Fruit fly (Drosophila melanogaster) whole organism, embryonic: ENCODE measurements around the gene CG4210.
A peak's percentile ranks its signal among the peaks of the same experiment; 100 is the strongest.

Experiments
- Asciz ChIP-seq: fragments of 200-800 bp; sonication (Bioruptor generic); optimal IDR thresholded peaks from 2 replicates; lab custom pipeline; 2017; ENCODE audit warnings: missing biosample characterization, mild to moderate bottlenecking, missing genetic modification characterization, missing genetic modification reagents
- Bdp1 ChIP-seq: fragments of 200-800 bp; sonication (Bioruptor generic); optimal IDR thresholded peaks from 3 replicates; lab custom pipeline; 2016; ENCODE audit warnings: missing biosample characterization, missing genetic modification characterization
- CG10543 ChIP-seq: fragments of 200-800 bp; sonication (Bioruptor generic); optimal IDR thresholded peaks from 3 replicates; lab custom pipeline; 2017; ENCODE audit warnings: missing biosample characterization, mild to moderate bottlenecking, missing genetic modification characterization, moderate library complexity
- CG12071 ChIP-seq: fragments of 200-800 bp; sonication (Bioruptor generic); optimal IDR thresholded peaks from 3 replicates; lab custom pipeline; 2018; ENCODE audit warnings: missing biosample characterization, mild to moderate bottlenecking, missing genetic modification characterization
- CG12942 ChIP-seq: fragments of 200-800 bp; sonication (Bioruptor generic); optimal IDR thresholded peaks from 3 replicates; lab custom pipeline; 2016; ENCODE audit warnings: missing biosample characterization, missing genetic modification characterization
- CG13123 ChIP-seq: fragments of 200-800 bp; sonication (Bioruptor generic); optimal IDR thresholded peaks from 2 replicates; lab custom pipeline; 2016; ENCODE audit warnings: missing biosample characterization, missing genetic modification characterization
- CG14050 ChIP-seq: fragments of 200-800 bp; sonication (Bioruptor generic); IDR thresholded peaks from 3 replicates; pipeline ENCODE4 v1.3.6; 2022; ENCODE audit warnings: missing biosample characterization, missing genetic modification characterization
- CG14441 ChIP-seq: fragments of 200-800 bp; sonication (Bioruptor generic); IDR thresholded peaks from 2 replicates; pipeline ENCODE4 v1.3.6; 2022; ENCODE audit warnings: missing biosample characterization, missing genetic modification characterization
- CG15514 ChIP-seq: fragments of 200-800 bp; sonication (Bioruptor generic); optimal IDR thresholded peaks from 3 replicates; lab custom pipeline; 2017; ENCODE audit warnings: missing biosample characterization, missing genetic modification characterization, mild to moderate bottlenecking, moderate library complexity, missing genetic modification reagents
- CG17829 ChIP-seq: fragments of 200-800 bp; optimal IDR thresholded peaks from 2 replicates; lab custom pipeline; 2019; ENCODE audit warnings: missing biosample characterization, mild to moderate bottlenecking, missing genetic modification characterization, moderate library complexity
- CG2202 ChIP-seq: fragments of 200-800 bp; sonication (Bioruptor generic); optimal IDR thresholded peaks from 2 replicates; lab custom pipeline; 2018; ENCODE audit warnings: missing biosample characterization, mild to moderate bottlenecking, missing genetic modification characterization
- CG32772 ChIP-seq: fragments of 200-800 bp; sonication (Bioruptor generic); IDR thresholded peaks from 2 replicates; pipeline ENCODE4 v1.3.6; 2022; ENCODE audit warnings: missing biosample characterization, missing genetic modification characterization
- CG3726 ChIP-seq: fragments of 200-800 bp; sonication (Bioruptor generic); IDR thresholded peaks from 3 replicates; pipeline ENCODE4, ENCODE4 v1.3.6; 2022; ENCODE audit warnings: missing biosample characterization, missing genetic modification characterization
- CG3847 ChIP-seq: fragments of 200-800 bp; sonication (Bioruptor generic); IDR thresholded peaks from 2 replicates; pipeline ENCODE4 v1.3.6; 2022; ENCODE audit warnings: missing biosample characterization, missing genetic modification characterization
- CG4404 ChIP-seq: fragments of 200-800 bp; sonication (Bioruptor generic); IDR thresholded peaks from 2 replicates; pipeline ENCODE4 v1.3.6; 2022; ENCODE audit warnings: missing biosample characterization, missing genetic modification characterization
- CG5180 ChIP-seq: fragments of 200-800 bp; sonication (Bioruptor generic); optimal IDR thresholded peaks from 3 replicates; lab custom pipeline; 2017; ENCODE audit warnings: missing biosample characterization, missing genetic modification characterization, mild to moderate bottlenecking, moderate library complexity, missing genetic modification reagents
- CG7745 ChIP-seq: fragments of 200-800 bp; sonication (Bioruptor generic); optimal IDR thresholded peaks from 2 replicates; lab custom pipeline; 2018; ENCODE audit warnings: missing biosample characterization, mild to moderate bottlenecking, missing genetic modification characterization, moderate library complexity
- CG8089 ChIP-seq: fragments of 200-800 bp; sonication (Bioruptor generic); optimal IDR thresholded peaks from 3 replicates; lab custom pipeline; 2016; ENCODE audit warnings: missing biosample characterization, missing genetic modification characterization
- CG8359 ChIP-seq: fragments of 200-800 bp; sonication (Bioruptor generic); optimal IDR thresholded peaks from 2 replicates; lab custom pipeline; 2017; ENCODE audit warnings: missing biosample characterization, mild to moderate bottlenecking, missing genetic modification characterization, borderline replicate concordance
- CG9727 ChIP-seq: fragments of 200-800 bp; sonication (Bioruptor generic); optimal IDR thresholded peaks from 3 replicates; lab custom pipeline; 2017; ENCODE audit warnings: missing biosample characterization, mild to moderate bottlenecking, missing genetic modification characterization
- D19A ChIP-seq: fragments of 200-800 bp; optimal IDR thresholded peaks from 3 replicates; lab custom pipeline; 2019; ENCODE audit warnings: missing biosample characterization, mild to moderate bottlenecking, missing genetic modification characterization, moderate library complexity
- E2f2 ChIP-seq: fragments of 200-800 bp; sonication (Bioruptor generic); IDR thresholded peaks from 2 replicates; pipeline ENCODE4 v1.3.6; 2022; ENCODE audit warnings: missing biosample characterization, missing genetic modification characterization
- Ets65A ChIP-seq: fragments of 200-800 bp; sonication (Bioruptor generic); peaks from one replicate; lab custom pipeline; 2016; ENCODE audit warnings: missing biosample characterization, missing genetic modification characterization
- HLH4C ChIP-seq: fragments of 200-800 bp; sonication (Bioruptor generic); IDR thresholded peaks from 3 replicates; pipeline ENCODE4 v1.3.6; 2022; ENCODE audit warnings: missing biosample characterization, missing genetic modification characterization; ENCODE audit not compliant: partially characterized antibody
- MBD-R2 ChIP-seq: fragments of 200-800 bp; sonication (Bioruptor generic); IDR thresholded peaks from 2 replicates; pipeline ENCODE4 v1.3.6; 2022; ENCODE audit warnings: missing biosample characterization, missing genetic modification characterization
- MTF-1 ChIP-seq: fragments of 200-800 bp; sonication (Bioruptor generic); optimal IDR thresholded peaks from 2 replicates; lab custom pipeline; 2018; ENCODE audit warnings: missing biosample characterization, mild to moderate bottlenecking, missing genetic modification characterization, borderline replicate concordance
- Max ChIP-seq: fragments of 200-800 bp; sonication (Bioruptor generic); optimal IDR thresholded peaks from 2 replicates; lab custom pipeline; 2016; ENCODE audit warnings: missing biosample characterization, mild to moderate bottlenecking, missing genetic modification characterization
- NK7.1 ChIP-seq: fragments of 200-800 bp; sonication (Bioruptor generic); optimal IDR thresholded peaks from 3 replicates; lab custom pipeline; 2016; ENCODE audit warnings: missing biosample characterization, missing genetic modification characterization
- Opbp ChIP-seq: fragments of 200-800 bp; sonication (Bioruptor generic); IDR thresholded peaks from 3 replicates; pipeline ENCODE4 v1.3.6; 2022; ENCODE audit warnings: missing biosample characterization, missing genetic modification characterization; ENCODE audit not compliant: partially characterized antibody
- ara ChIP-seq: fragments of 200-800 bp; sonication (Bioruptor generic); IDR thresholded peaks from 2 replicates; pipeline ENCODE4 v1.3.6; 2022; ENCODE audit warnings: missing biosample characterization, missing genetic modification characterization
- ato ChIP-seq: fragments of 200-800 bp; sonication (Bioruptor generic); IDR thresholded peaks from 2 replicates; pipeline ENCODE4 v1.3.6; 2022; ENCODE audit warnings: missing biosample characterization, missing genetic modification characterization; ENCODE audit not compliant: partially characterized antibody
- bbx ChIP-seq: fragments of 200-800 bp; sonication (Bioruptor generic); IDR thresholded peaks from 2 replicates; pipeline ENCODE4 v1.3.6; 2022; ENCODE audit warnings: missing biosample characterization, missing genetic modification characterization; ENCODE audit not compliant: partially characterized antibody
- chif ChIP-seq, 2 experiments: fragments of 200-800 bp; sonication (Bioruptor generic); optimal IDR thresholded peaks; 3 replicates each; lab custom pipeline; 2016; ENCODE audit warnings: missing biosample characterization in 2 of 2, missing genetic modification characterization in 2 of 2
- da ChIP-seq: fragments of 200-800 bp; sonication (Bioruptor generic); optimal IDR thresholded peaks from 2 replicates; lab custom pipeline; 2016; ENCODE audit warnings: missing biosample characterization, missing genetic modification characterization
- dati ChIP-seq: fragments of 200-800 bp; sonication (Bioruptor generic); IDR thresholded peaks from 2 replicates; pipeline ENCODE4 v1.3.6; 2022; ENCODE audit warnings: missing biosample characterization, missing genetic modification characterization
- dm ChIP-seq: fragments of 200-800 bp; sonication (Bioruptor generic); optimal IDR thresholded peaks from 3 replicates; lab custom pipeline; 2016; ENCODE audit warnings: missing biosample characterization, missing genetic modification characterization
- esg ChIP-seq: fragments of 200-800 bp; sonication (Bioruptor generic); conservative IDR thresholded peaks from 2 replicates; pipeline ENCODE4 v1.3.6; 2022; ENCODE audit warnings: missing biosample characterization, missing genetic modification characterization
- fru ChIP-seq: fragments of >200 bp; optimal IDR thresholded peaks from 2 replicates; lab custom pipeline; 2017
- knrl ChIP-seq: fragments of 200-800 bp; sonication (Bioruptor generic); IDR thresholded peaks from 3 replicates; pipeline ENCODE4 v1.3.6; 2022; ENCODE audit warnings: missing biosample characterization, missing genetic modification characterization; ENCODE audit not compliant: partially characterized antibody
- lilli ChIP-seq: fragments of 200-800 bp; sonication (Bioruptor generic); optimal IDR thresholded peaks from 3 replicates; lab custom pipeline; 2016; ENCODE audit warnings: missing biosample characterization, missing genetic modification characterization
- oc ChIP-seq: fragments of 200-800 bp; sonication (Bioruptor generic); optimal IDR thresholded peaks from 2 replicates; lab custom pipeline; 2018; ENCODE audit warnings: missing biosample characterization, mild to moderate bottlenecking, missing genetic modification characterization, moderate library complexity
- peb ChIP-seq: fragments of 200-800 bp; sonication (Bioruptor generic); IDR thresholded peaks from 2 replicates; pipeline ENCODE4 v1.3.6; 2022; ENCODE audit warnings: missing biosample characterization, missing genetic modification characterization
- sd ChIP-seq: fragments of 200-800 bp; sonication (Bioruptor generic); optimal IDR thresholded peaks from 3 replicates; lab custom pipeline; 2018; ENCODE audit warnings: missing biosample characterization, mild to moderate bottlenecking, missing genetic modification characterization, moderate library complexity
- so ChIP-seq: fragments of 200-800 bp; sonication (Bioruptor generic); IDR thresholded peaks from 3 replicates; pipeline ENCODE4 v1.3.6; 2022; ENCODE audit warnings: missing biosample characterization, missing genetic modification characterization
- twi ChIP-seq: fragments of 200-800 bp; optimal IDR thresholded peaks from 2 replicates; lab custom pipeline; 2019; ENCODE audit warnings: missing biosample characterization, mild to moderate bottlenecking, missing genetic modification characterization, moderate library complexity

Gene CG4210

dm6 chr3R:15177230-15177629 lies 36.5 kb upstream of the CG4210 start:
- no peak for TF ChIP-seq bbx
- peak; percentile 16 for TF ChIP-seq Ets65A (GFP tag; lab: Kevin White, UChicago)
- TF ChIP-seq so (GFP tag; lab: Robert Waterston, UW) = peak; percentile 76; the same call in 2 of the 3 replicates
- no peak for TF ChIP-seq Max (GFP tag; lab: Kevin White, UChicago)
- no peak for TF ChIP-seq dati
- peak; percentile 72 for TF ChIP-seq CG10543
- TF ChIP-seq CG4404 (GFP tag; lab: Robert Waterston, UW) = no peak
- peak; percentile 9 for TF ChIP-seq sd (tag; lab: Kevin White, UChicago)
- TF ChIP-seq, all 482 proteins: peak for 4

dm6 chr3R:15181467-15181866 lies 32.3 kb upstream of the CG4210 start, which contains the start of gene Mf:
TSS of gene Mf (minus strand) at chr3R:15181510.
- TF ChIP-seq CG3726 (GFP tag; lab: Robert Waterston, UW) = no peak

dm6 chr3R:15196134-15197034 lies 17.4 kb upstream of the CG4210 start, which contains the start of the genes Kpc1 and CG42542:
TSS of gene Kpc1 (minus strand) at chr3R:15196210.
TSS of gene CG42542 (plus strand) at chr3R:15196598.
- TF ChIP-seq Opbp (GFP tag; lab: Robert Waterston, UW) = peak; percentile 82
- TF ChIP-seq CG14441 (GFP tag; lab: Robert Waterston, UW) = peak; percentile 54; the same call in 1 of the 2 replicates
- peak; percentile 34; the same call in 2 of the 3 replicates for TF ChIP-seq CG14050 (GFP tag; lab: Robert Waterston, UW)
- peak; percentile 26 for TF ChIP-seq CG2202 (tag; lab: Kevin White, UChicago)
- TF ChIP-seq twi (tag; lab: Kevin White, UChicago) = peak; percentile 48
- no peak for TF ChIP-seq Asciz (GFP tag; lab: Kevin White, UChicago)
- peak; percentile 83 for TF ChIP-seq MBD-R2
- TF ChIP-seq CG8359 = no peak
- no peak for TF ChIP-seq peb
- TF ChIP-seq knrl = peak; percentile 93
- TF ChIP-seq HLH4C (GFP tag; lab: Robert Waterston, UW) = peak; percentile 86
- TF ChIP-seq CG13123 (GFP tag; lab: Kevin White, UChicago) = peak; percentile 17
- TF ChIP-seq CG7745 (tag; lab: Kevin White, UChicago) = no peak
- TF ChIP-seq chif (GFP tag; optimal IDR thresholded peaks at IDR 0.05; lab: Kevin White, UChicago) = peak; percentile 63 to 70
- no peak for TF ChIP-seq fru (lab: Kevin White, UChicago)
- TF ChIP-seq E2f2 = peak; percentile 89
- peak; percentile 79 for TF ChIP-seq CG3847 (GFP tag; lab: Robert Waterston, UW)
- TF ChIP-seq CG17829 (tag; lab: Kevin White, UChicago) = peak; percentile 83
- TF ChIP-seq CG8089 (GFP tag; lab: Kevin White, UChicago) = peak; percentile 56
- TF ChIP-seq dm (GFP tag; lab: Kevin White, UChicago) = peak; percentile 42
- TF ChIP-seq ato (GFP tag; lab: Robert Waterston, UW) = peak; percentile 84
- TF ChIP-seq esg (GFP tag; lab: Robert Waterston, UW) = peak; percentile 28; the same call in 1 of the 2 replicates
- TF ChIP-seq D19A (tag; lab: Kevin White, UChicago) = no peak
- TF ChIP-seq CG5180 (GFP tag; lab: Kevin White, UChicago) = peak; percentile 2
- TF ChIP-seq lilli = peak; percentile 89
- peak; percentile 58; the same call in 1 of the 2 replicates for TF ChIP-seq ara (GFP tag; lab: Robert Waterston, UW)
- TF ChIP-seq da (GFP tag; lab: Kevin White, UChicago) = peak; percentile 86
- peak; percentile 36 for TF ChIP-seq Bdp1
- no peak for TF ChIP-seq CG12071 (GFP tag; lab: Kevin White, UChicago)
- peak; percentile 73 for TF ChIP-seq CG9727 (GFP tag; lab: Kevin White, UChicago)
- peak; percentile 63 for TF ChIP-seq CG32772
- TF ChIP-seq oc (tag; lab: Kevin White, UChicago) = no peak
- peak; percentile 48 for TF ChIP-seq NK7.1 (GFP tag; lab: Kevin White, UChicago)
- peak; percentile 69 for TF ChIP-seq CG12942 (GFP tag; lab: Kevin White, UChicago)
- TF ChIP-seq MTF-1 (GFP tag; lab: Kevin White, UChicago) = peak; percentile 60
- peak; percentile 81 for TF ChIP-seq CG15514
